Worm (Caenorhabditis elegans) whole organism, L1 larva: ENCODE data around the gene sma-5.

Experiments
- ama-1 ChIP-seq: fragments of 150-350 bp; optimal IDR thresholded peaks from 2 replicates; lab custom pipeline; 2014
- efl-1 ChIP-seq, 4 experiments: fragments of 150-350 bp; optimal IDR thresholded peaks in 3 of 4; peaks in 1 of 4; 1 replicate in 1 of 4; 2 replicates in 3 of 4; lab custom pipeline; 2014; ENCODE audit warnings: missing biosample characterization in 2 of 4, missing genetic modification characterization in 2 of 4, missing genetic modification reagents in 2 of 4
- elt-2 ChIP-seq: sonication (generic microtip); optimal IDR thresholded peaks from 2 replicates; lab custom pipeline; 2016; ENCODE audit warnings: missing genetic modification characterization, mild to moderate bottlenecking, inconsistent platforms, missing compliant biosample characterization, missing genetic modification reagents
- jun-1 ChIP-seq: fragments of 150-350 bp; optimal IDR thresholded peaks from 2 replicates; lab custom pipeline; 2014; ENCODE audit warnings: missing biosample characterization, missing genetic modification reagents, missing genetic modification characterization
- lin-39 ChIP-seq: fragments of 150-350 bp; optimal IDR thresholded peaks from 2 replicates; lab custom pipeline; 2014; ENCODE audit warnings: missing biosample characterization, missing genetic modification reagents, missing genetic modification characterization
- nhr-28 ChIP-seq: fragments of 150-350 bp; optimal IDR thresholded peaks from 2 replicates; lab custom pipeline; 2014; ENCODE audit warnings: missing biosample characterization, missing genetic modification characterization
- skn-1 ChIP-seq: fragments of 150-350 bp; optimal IDR thresholded peaks from 2 replicates; lab custom pipeline; 2014; ENCODE audit warnings: missing biosample characterization, missing genetic modification characterization
- sptf-1 ChIP-seq: fragments of 150-350 bp; optimal IDR thresholded peaks from 2 replicates; lab custom pipeline; 2014; ENCODE audit warnings: missing biosample characterization, missing genetic modification characterization
- unc-86 ChIP-seq: sonication (generic microtip); optimal IDR thresholded peaks from 2 replicates; lab custom pipeline; 2016; ENCODE audit warnings: missing genetic modification characterization, missing compliant biosample characterization

ce11 chrX:11965663-11966304, 39.6 kb downstream of the sma-5 start, which contains the start of gene sams-1:
- TF ChIP-seq efl-1 (optimal IDR thresholded peaks at IDR 0.05; lab: Kevin White, UChicago) (no peak), efl-1 (GFP tag; optimal IDR thresholded peaks at IDR 0.05 in 1 of 2; lab: Kevin White, UChicago) (peak in 1 of 2 experiments; percentile 8), lin-39 (tag; lab: Kevin White, UChicago) (no peak), ama-1 (lab: Kevin White, UChicago) (peak; percentile 78), skn-1 (peak; percentile 30), nhr-28 (tag; lab: Kevin White, UChicago) (no peak), elt-2 (tag; lab: Kevin White, UChicago) (peak; percentile 50), unc-86 (tag; lab: Kevin White, UChicago) (no peak), jun-1 (tag; lab: Kevin White, UChicago) (no peak), sptf-1 (tag; lab: Kevin White, UChicago) (no peak)
